Fruit fly (Drosophila melanogaster) whole organism, embryonic: Measurements from ENCODE around the gene CG34026.

Experiments
- ATbp ChIP-seq: fragments of 200-800 bp; sonication (Bioruptor generic); optimal IDR thresholded peaks from 2 replicates; lab custom pipeline; 2017; ENCODE audit warnings: missing biosample characterization, mild to moderate bottlenecking, missing genetic modification characterization, missing genetic modification reagents
- Bgb ChIP-seq: fragments of 200-800 bp; sonication (Bioruptor generic); IDR thresholded peaks from 2 replicates; pipeline ENCODE4 v1.3.6; 2022; ENCODE audit warnings: missing biosample characterization, missing genetic modification characterization; ENCODE audit not compliant: partially characterized antibody
- CG11456 ChIP-seq: fragments of 200-800 bp; sonication (Bioruptor generic); IDR thresholded peaks from 3 replicates; pipeline ENCODE4 v1.3.6; 2022; ENCODE audit warnings: missing biosample characterization, missing genetic modification characterization
- CG11560 ChIP-seq: fragments of 200-800 bp; sonication (Bioruptor generic); IDR thresholded peaks from 3 replicates; pipeline ENCODE4 v1.3.6; 2022; ENCODE audit warnings: missing biosample characterization, missing genetic modification characterization
- CG12104 ChIP-seq: fragments of 200-800 bp; sonication (Bioruptor generic); optimal IDR thresholded peaks from 3 replicates; lab custom pipeline; 2016; ENCODE audit warnings: missing biosample characterization, missing genetic modification characterization
- CG12236 ChIP-seq: fragments of 200-800 bp; sonication (Bioruptor generic); optimal IDR thresholded peaks from 2 replicates; lab custom pipeline; 2016; ENCODE audit warnings: missing biosample characterization, missing genetic modification characterization
- CG12391 ChIP-seq: fragments of 200-800 bp; sonication (Bioruptor generic); optimal IDR thresholded peaks from 3 replicates; lab custom pipeline; 2018; ENCODE audit warnings: missing biosample characterization, mild to moderate bottlenecking, missing genetic modification characterization, moderate library complexity
- CG12744 ChIP-seq: fragments of 200-800 bp; sonication (Bioruptor generic); optimal IDR thresholded peaks from 2 replicates; lab custom pipeline; 2016; ENCODE audit warnings: missing biosample characterization, missing genetic modification characterization
- CG12942 ChIP-seq: fragments of 200-800 bp; sonication (Bioruptor generic); optimal IDR thresholded peaks from 3 replicates; lab custom pipeline; 2016; ENCODE audit warnings: missing biosample characterization, missing genetic modification characterization
- CG13287 ChIP-seq: fragments of 200-800 bp; sonication (Bioruptor generic); IDR thresholded peaks from 2 replicates; pipeline ENCODE4 v1.3.6; 2022; ENCODE audit warnings: missing biosample characterization, missing genetic modification characterization; ENCODE audit not compliant: partially characterized antibody
- CG1647 ChIP-seq: fragments of 200-800 bp; sonication (Bioruptor generic); optimal IDR thresholded peaks from 3 replicates; lab custom pipeline; 2016; ENCODE audit warnings: missing biosample characterization, missing genetic modification characterization
- CG17568 ChIP-seq: fragments of 200-800 bp; sonication (Bioruptor generic); optimal IDR thresholded peaks from 2 replicates; lab custom pipeline; 2018; ENCODE audit warnings: missing biosample characterization, mild to moderate bottlenecking, missing genetic modification characterization, moderate library complexity
- CG2712 ChIP-seq: fragments of 200-800 bp; optimal IDR thresholded peaks from 3 replicates; lab custom pipeline; 2019; ENCODE audit warnings: missing biosample characterization, mild to moderate bottlenecking, missing genetic modification characterization, moderate library complexity
- CG3281 ChIP-seq: fragments of 200-800 bp; sonication (Bioruptor generic); optimal IDR thresholded peaks from 3 replicates; lab custom pipeline; 2017; ENCODE audit warnings: missing biosample characterization, mild to moderate bottlenecking, missing genetic modification characterization
- CG3726 ChIP-seq: fragments of 200-800 bp; sonication (Bioruptor generic); IDR thresholded peaks from 3 replicates; pipeline ENCODE4, ENCODE4 v1.3.6; 2022; ENCODE audit warnings: missing biosample characterization, missing genetic modification characterization
- CG43689 ChIP-seq: fragments of 200-800 bp; sonication (Bioruptor generic); IDR thresholded peaks from 2 replicates; pipeline ENCODE4 v1.3.6; 2022; ENCODE audit warnings: missing biosample characterization, missing genetic modification characterization
- CG7928 ChIP-seq: fragments of 200-800 bp; sonication (Bioruptor generic); optimal IDR thresholded peaks from 2 replicates; lab custom pipeline; 2017; ENCODE audit warnings: missing biosample characterization, mild to moderate bottlenecking, missing genetic modification characterization
- Ets97D ChIP-seq: fragments of 200-800 bp; sonication (Bioruptor generic); optimal IDR thresholded peaks from 3 replicates; lab custom pipeline; 2016; ENCODE audit warnings: missing biosample characterization, missing genetic modification characterization
- Fer3 ChIP-seq: fragments of 200-800 bp; sonication (Bioruptor generic); optimal IDR thresholded peaks from 2 replicates; lab custom pipeline; 2018; ENCODE audit warnings: missing biosample characterization, mild to moderate bottlenecking, missing genetic modification characterization, moderate library complexity
- H2.0 ChIP-seq: fragments of 200-800 bp; sonication (Bioruptor generic); IDR thresholded peaks from 2 replicates; pipeline ENCODE4 v1.3.6; 2022; ENCODE audit warnings: missing biosample characterization, missing genetic modification characterization
- Sry-δ ChIP-seq: fragments of 200-800 bp; sonication (Bioruptor generic); optimal IDR thresholded peaks from 2 replicates; lab custom pipeline; 2016; ENCODE audit warnings: missing biosample characterization, missing genetic modification characterization
- TFAM ChIP-seq: fragments of 200-800 bp; sonication (Bioruptor generic); optimal IDR thresholded peaks from 2 replicates; lab custom pipeline; 2017; ENCODE audit warnings: missing biosample characterization, missing genetic modification characterization, inconsistent platforms
- Taf1 ChIP-seq: fragments of 200-800 bp; sonication (Bioruptor generic); IDR thresholded peaks from 2 replicates; pipeline ENCODE4 v1.3.6; 2022; ENCODE audit warnings: missing biosample characterization, missing genetic modification characterization
- Trl ChIP-seq, 3 experiments: fragments of >200 bp in 2 of 3; fragments of 200-800 bp in 1 of 3; sonication (Bioruptor generic) in 1 of 3; optimal IDR thresholded peaks; 2 replicates in 1 of 3; 3 replicates in 2 of 3; lab custom pipeline; 2016 to 2017; ENCODE audit warnings: missing biosample characterization in 1 of 3, missing genetic modification characterization in 1 of 3
- Usf ChIP-seq: fragments of 200-800 bp; sonication (Bioruptor generic); optimal IDR thresholded peaks from 2 replicates; lab custom pipeline; 2017; ENCODE audit warnings: missing genotype, missing biosample characterization, missing genetic modification characterization
- abd-A ChIP-seq: fragments of 200-800 bp; sonication (Bioruptor generic); optimal IDR thresholded peaks from 3 replicates; lab custom pipeline; 2019; ENCODE audit warnings: missing biosample characterization, mild to moderate bottlenecking, missing genetic modification characterization, moderate library complexity
- ap ChIP-seq: fragments of 200-800 bp; sonication (Bioruptor generic); IDR thresholded peaks from 2 replicates; pipeline ENCODE4 v1.3.6; 2022; ENCODE audit warnings: missing biosample characterization, missing genetic modification characterization
- bowl ChIP-seq: fragments of 200-800 bp; sonication (Bioruptor generic); IDR thresholded peaks from 2 replicates; pipeline ENCODE4 v1.3.6; 2022; ENCODE audit warnings: missing biosample characterization, missing genetic modification characterization
- corto ChIP-seq: fragments of 200-800 bp; sonication (Bioruptor generic); optimal IDR thresholded peaks from 2 replicates; lab custom pipeline; 2016; ENCODE audit warnings: missing biosample characterization, mild to moderate bottlenecking, missing genetic modification characterization, moderate library complexity
- da ChIP-seq: fragments of 200-800 bp; sonication (Bioruptor generic); optimal IDR thresholded peaks from 2 replicates; lab custom pipeline; 2016; ENCODE audit warnings: missing biosample characterization, missing genetic modification characterization
- gem ChIP-seq: fragments of 200-800 bp; sonication (Bioruptor generic); optimal IDR thresholded peaks from 2 replicates; lab custom pipeline; 2019; ENCODE audit warnings: missing biosample characterization, mild to moderate bottlenecking, missing genetic modification characterization, moderate library complexity
- gsb ChIP-seq: fragments of 200-800 bp; sonication (Bioruptor generic); IDR thresholded peaks from 2 replicates; pipeline ENCODE4 v1.3.6; 2022; ENCODE audit warnings: missing biosample characterization, missing genetic modification characterization
- hb ChIP-seq: fragments of 200-800 bp; sonication (Bioruptor generic); IDR thresholded peaks from 3 replicates; pipeline ENCODE4 v1.3.6; 2022; ENCODE audit warnings: missing biosample characterization, missing genetic modification characterization; ENCODE audit not compliant: partially characterized antibody
- jing ChIP-seq: fragments of 200-800 bp; sonication (Bioruptor generic); optimal IDR thresholded peaks from 2 replicates; lab custom pipeline; 2018; ENCODE audit warnings: missing biosample characterization, mild to moderate bottlenecking, missing genetic modification characterization
- kah ChIP-seq: fragments of 200-800 bp; sonication (Bioruptor generic); optimal IDR thresholded peaks from 2 replicates; lab custom pipeline; 2018; ENCODE audit warnings: missing biosample characterization, mild to moderate bottlenecking, missing genetic modification characterization
- klu ChIP-seq: fragments of 200-800 bp; sonication (Bioruptor generic); IDR thresholded peaks from 2 replicates; pipeline ENCODE4 v1.3.6; 2022; ENCODE audit warnings: missing biosample characterization, missing genetic modification characterization
- lola ChIP-seq, 3 experiments: fragments of >200 bp in 2 of 3; fragments of 200-800 bp in 1 of 3; sonication (Bioruptor generic) in 1 of 3; optimal IDR thresholded peaks; 2 replicates each; lab custom pipeline; 2017 to 2019; ENCODE audit warnings: missing biosample characterization in 3 of 3, missing genetic modification characterization in 3 of 3, mild to moderate bottlenecking in 1 of 3, moderate library complexity in 1 of 3
- nerfin-2 ChIP-seq: fragments of 200-800 bp; sonication (Bioruptor generic); IDR thresholded peaks from 2 replicates; pipeline ENCODE4 v1.3.6; 2022; ENCODE audit warnings: missing biosample characterization, missing genetic modification characterization; ENCODE audit not compliant: partially characterized antibody
- pan ChIP-seq, 4 experiments: fragments of >200 bp in 3 of 4; fragments of 200-800 bp in 1 of 4; sonication (Bioruptor generic) in 1 of 4; optimal IDR thresholded peaks in 3 of 4; IDR thresholded peaks in 1 of 4; 2 replicates each; pipeline versions ENCODE4 v1.3.6 to Lab custom; 2017 to 2022; ENCODE audit warnings: missing biosample characterization in 2 of 4, missing genetic modification characterization in 2 of 4, mixed read lengths in 1 of 4
- ranshi ChIP-seq: fragments of 200-800 bp; sonication (Bioruptor generic); IDR thresholded peaks from 2 replicates; pipeline ENCODE4 v1.3.6; 2022; ENCODE audit warnings: missing biosample characterization, missing genetic modification characterization
- scrt ChIP-seq: fragments of 200-800 bp; sonication (Bioruptor generic); optimal IDR thresholded peaks from 2 replicates; lab custom pipeline; 2018; ENCODE audit warnings: missing biosample characterization, mild to moderate bottlenecking, missing genetic modification characterization, moderate library complexity
- sim ChIP-seq: fragments of 200-800 bp; sonication (Bioruptor generic); IDR thresholded peaks from 2 replicates; pipeline ENCODE4 v1.3.6; 2022; ENCODE audit warnings: missing biosample characterization, missing genetic modification characterization
- tgo ChIP-seq: fragments of 200-800 bp; sonication (Bioruptor generic); IDR thresholded peaks from 3 replicates; pipeline ENCODE4 v1.3.6; 2022; ENCODE audit warnings: missing biosample characterization, missing genetic modification characterization
- tio ChIP-seq: fragments of 200-800 bp; sonication (Bioruptor generic); optimal IDR thresholded peaks from 2 replicates; lab custom pipeline; 2017; ENCODE audit warnings: missing biosample characterization, missing genetic modification characterization, inconsistent platforms
- usp ChIP-seq: fragments of >200 bp; optimal IDR thresholded peaks from 2 replicates; lab custom pipeline; 2017; ENCODE audit warnings: missing biosample characterization, missing genetic modification characterization
- vnd ChIP-seq: fragments of 200-800 bp; sonication (Bioruptor generic); IDR thresholded peaks from 3 replicates; pipeline ENCODE4 v1.3.6; 2022; ENCODE audit warnings: missing biosample characterization, missing genetic modification characterization; ENCODE audit not compliant: partially characterized antibody
- zen2 ChIP-seq: fragments of 200-800 bp; sonication (Bioruptor generic); IDR thresholded peaks from 3 replicates; pipeline ENCODE4 v1.3.6; 2022; ENCODE audit warnings: missing biosample characterization, missing genetic modification characterization; ENCODE audit not compliant: partially characterized antibody

The CG34026 gene

dm6 chrX:9499994-9500804 lies 33.4 kb upstream of the CG34026 start, which contains the start of gene mgl (continued):
- no peak for TF ChIP-seq gsb
- TF ChIP-seq CG12104 (GFP tag; lab: Kevin White, UChicago) = peak; percentile 48
- TF ChIP-seq scrt (GFP tag; lab: Kevin White, UChicago) = peak; percentile 67
- no peak for TF ChIP-seq Sry-δ (GFP tag; lab: Kevin White, UChicago)
- no peak for TF ChIP-seq klu (GFP tag; lab: Robert Waterston, UW)
- peak; percentile 41 for TF ChIP-seq CG12744 (GFP tag; lab: Kevin White, UChicago)
- TF ChIP-seq corto (GFP tag; lab: Kevin White, UChicago) = peak; percentile 81
- TF ChIP-seq bowl (GFP tag; lab: Robert Waterston, UW) = no peak
- no peak for TF ChIP-seq zen2 (GFP tag; lab: Robert Waterston, UW)
- TF ChIP-seq tio (GFP tag; lab: Kevin White, UChicago) = peak; percentile 87
- TF ChIP-seq CG43689 (GFP tag; lab: Robert Waterston, UW) = 0 out of 2 replicates have a peak, but pooled peaks have one; percentile 21
- peak; percentile 21; the same call in 1 of the 2 replicates for TF ChIP-seq CG13287 (GFP tag; lab: Robert Waterston, UW)
- no peak for TF ChIP-seq sim (GFP tag; lab: Robert Waterston, UW)
- TF ChIP-seq CG3281 (GFP tag; lab: Kevin White, UChicago) = peak; percentile 56
- 0 out of 2 replicates have a peak, but pooled peaks have one; percentile 9 for TF ChIP-seq ap (GFP tag; lab: Robert Waterston, UW)
- TF ChIP-seq CG12942 (GFP tag; lab: Kevin White, UChicago) = peak; percentile 73
- 0 out of 3 replicates have a peak, but pooled peaks have one; percentile 22 for TF ChIP-seq CG11456 (GFP tag; lab: Robert Waterston, UW)
- peak; percentile 63 for TF ChIP-seq Bgb (GFP tag; lab: Robert Waterston, UW)
- peak; percentile 3 for TF ChIP-seq CG12236 (GFP tag; lab: Kevin White, UChicago)
- no peak for TF ChIP-seq nerfin-2 (GFP tag; lab: Robert Waterston, UW)
- TF ChIP-seq CG1647 (GFP tag; lab: Kevin White, UChicago) = peak; percentile 55
- TF ChIP-seq Trl (optimal IDR thresholded peaks at IDR 0.05; lab: Kevin White, UChicago) = no peak
- peak; percentile 68 for TF ChIP-seq Trl (GFP tag; optimal IDR thresholded peaks at IDR 0.05; lab: Kevin White, UChicago)
- TF ChIP-seq Fer3 (tag; lab: Kevin White, UChicago) = peak; percentile 28
- TF ChIP-seq CG7928 (GFP tag; lab: Kevin White, UChicago) = peak; percentile 5
- TF ChIP-seq Taf1 (GFP tag; lab: Robert Waterston, UW) = no peak
- TF ChIP-seq Usf (GFP tag; lab: Kevin White, UChicago) = peak; percentile 70
- no peak for TF ChIP-seq CG11560 (tag; lab: Robert Waterston, UW)
- no peak for TF ChIP-seq pan (optimal IDR thresholded peaks at IDR 0.05; lab: Kevin White, UChicago)
- TF ChIP-seq pan (GFP tag; optimal IDR thresholded peaks at IDR 0.05 in 1 of 2, IDR thresholded peaks at IDR 0.05 in 1 of 2) = peak in 1 of 2 experiments; percentile 72
- TF ChIP-seq H2.0 (GFP tag; lab: Robert Waterston, UW) = peak; percentile 41; the same call in 1 of the 2 replicates
- peak; percentile 15 for TF ChIP-seq Ets97D (GFP tag; lab: Kevin White, UChicago)
- TF ChIP-seq ATbp = peak; percentile 67
- TF ChIP-seq vnd (GFP tag; lab: Robert Waterston, UW) = no peak
- TF ChIP-seq gem (tag; lab: Kevin White, UChicago) = peak; percentile 90
- no peak for TF ChIP-seq usp (GFP tag; lab: Kevin White, UChicago)
- TF ChIP-seq CG3726 = no peak
- no peak for TF ChIP-seq kah
- TF ChIP-seq lola (GFP tag; optimal IDR thresholded peaks at IDR 0.05; lab: Kevin White, UChicago) = peak in 1 of 3 experiments; percentile 88
- peak; percentile 57 for TF ChIP-seq abd-A (tag; lab: Kevin White, UChicago)
- TF ChIP-seq TFAM (GFP tag; lab: Kevin White, UChicago) = no peak
- TF ChIP-seq tgo = peak; percentile 38
- TF ChIP-seq CG12391 = peak; percentile 79
- no peak for TF ChIP-seq ranshi (GFP tag; lab: Robert Waterston, UW)
- TF ChIP-seq da (GFP tag; lab: Kevin White, UChicago) = peak; percentile 12
- peak; percentile 90 for TF ChIP-seq CG2712
- TF ChIP-seq CG17568 (GFP tag; lab: Kevin White, UChicago) = no peak
- peak; percentile 54 for TF ChIP-seq jing (GFP tag; lab: Kevin White, UChicago)
- no peak for TF ChIP-seq hb (GFP tag; lab: Robert Waterston, UW)
